Worm (Caenorhabditis elegans) whole organism, midembryonic: Measurements from ENCODE around the gene chil-27.

Experiments used
- T22C8.4 ChIP-seq: fragments of 200-800 bp; sonication (Bioruptor generic); IDR thresholded peaks from 2 replicates; pipeline ENCODE4 v1.3.6; 2022; ENCODE audit warnings: missing genetic modification characterization, missing compliant biosample characterization
- cog-1 ChIP-seq: sonication (generic microtip); optimal IDR thresholded peaks from 2 replicates; lab custom pipeline; 2016; ENCODE audit warnings: missing genetic modification characterization, missing compliant biosample characterization
- flt-1 ChIP-seq: fragments of 200-800 bp; sonication (Bioruptor generic); IDR thresholded peaks from 2 replicates; pipeline ENCODE4 v1.3.6; 2022; ENCODE audit warnings: missing genetic modification characterization, missing compliant biosample characterization
- klf-2 ChIP-seq: fragments of 200-800 bp; sonication (Bioruptor generic); conservative IDR thresholded peaks from 2 replicates; pipeline ENCODE4 v1.3.6; 2022; ENCODE audit warnings: missing genetic modification reagents, missing genetic modification characterization, missing compliant biosample characterization
- med-1 ChIP-seq: sonication (generic microtip); optimal IDR thresholded peaks from 2 replicates; lab custom pipeline; 2017; ENCODE audit warnings: missing genetic modification characterization, mild to moderate bottlenecking, missing compliant biosample characterization, antibody characterized with exemption, missing genetic modification reagents; ENCODE audit not compliant: insufficient read depth
- ref-1 ChIP-seq: fragments of 200-800 bp; sonication (Bioruptor generic); conservative IDR thresholded peaks from 2 replicates; pipeline ENCODE4 v1.3.6; 2022; ENCODE audit warnings: missing genetic modification reagents, missing genetic modification characterization, missing compliant biosample characterization
- tab-1 ChIP-seq: fragments of 200-800 bp; sonication (Bioruptor generic); IDR thresholded peaks from 2 replicates; pipeline ENCODE4 v1.3.6; 2022; ENCODE audit warnings: missing genetic modification characterization, missing compliant biosample characterization
- ztf-23 ChIP-seq: fragments of 200-800 bp; sonication (Bioruptor generic); IDR thresholded peaks from 2 replicates; pipeline ENCODE4 v1.3.6; 2022; ENCODE audit warnings: missing genetic modification reagents, missing genetic modification characterization, missing compliant biosample characterization
- ztf-29 ChIP-seq: fragments of 200-800 bp; sonication (Bioruptor generic); IDR thresholded peaks from 2 replicates; pipeline ENCODE4 v1.3.6; 2022; ENCODE audit warnings: missing genetic modification reagents, missing genetic modification characterization, missing compliant biosample characterization

DNA sequence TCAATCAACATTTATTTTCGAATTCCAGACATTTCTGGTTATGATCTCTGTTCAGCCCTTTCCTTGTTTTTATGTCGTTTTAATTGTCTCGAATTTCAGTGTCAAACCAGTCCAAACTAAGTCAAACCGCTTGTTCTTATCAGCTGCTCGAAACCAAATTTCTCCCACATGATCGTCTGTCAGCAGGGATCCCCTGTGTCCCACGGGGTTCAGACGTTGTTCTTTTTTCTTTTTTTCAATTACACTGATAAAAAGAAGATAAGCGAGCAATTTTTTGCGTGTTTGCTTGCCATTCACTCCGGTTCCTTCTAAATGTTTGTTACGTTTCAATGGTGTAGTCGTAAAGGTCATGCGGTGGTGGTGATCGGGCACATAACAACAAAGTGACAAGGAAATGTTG lies 24.3 kb downstream of the chil-27 start:
- TF ChIP-seq ztf-23 (GFP tag; lab: Robert Waterston, UW), result no peak
- TF ChIP-seq tab-1 (GFP tag; lab: Robert Waterston, UW), result no peak
- TF ChIP-seq flt-1, result no peak
- no peak for TF ChIP-seq med-1 (GFP tag; lab: Kevin White, UChicago)
- no peak for TF ChIP-seq cog-1 (tag; lab: Kevin White, UChicago)
- TF ChIP-seq ref-1 (GFP tag; lab: Robert Waterston, UW), result no peak
- TF ChIP-seq T22C8.4, result no peak
- no peak for TF ChIP-seq ztf-29 (GFP tag; lab: Robert Waterston, UW)
- no peak for TF ChIP-seq klf-2 (GFP tag; lab: Robert Waterston, UW)
